Worm (Caenorhabditis elegans) whole organism, young adult: Measurements from ENCODE around the gene ced-7.

Experiments used
- B0261.1 ChIP-seq: sonication (generic microtip); optimal IDR thresholded peaks from 2 replicates; lab custom pipeline; 2016; ENCODE audit warnings: mild to moderate bottlenecking, missing genetic modification characterization, moderate library complexity, missing compliant biosample characterization
- B0336.3 ChIP-seq: fragments of 200-800 bp; sonication (Bioruptor generic); IDR thresholded peaks from 2 replicates; pipeline ENCODE4 v1.3.6; 2022; ENCODE audit warnings: missing genetic modification characterization, missing compliant biosample characterization
- C06A6.2 ChIP-seq: fragments of 200-800 bp; sonication (Bioruptor generic); conservative IDR thresholded peaks from 2 replicates; pipeline ENCODE4 v1.3.6; 2022; ENCODE audit warnings: missing genetic modification characterization, missing compliant biosample characterization
- F23B12.7 ChIP-seq: sonication (generic microtip); optimal IDR thresholded peaks from 2 replicates; lab custom pipeline; 2017; ENCODE audit warnings: missing genetic modification characterization, mild to moderate bottlenecking, missing compliant biosample characterization, antibody characterized with exemption, moderate library complexity; ENCODE audit not compliant: insufficient read depth
- F33H1.4 ChIP-seq: fragments of 200-800 bp; sonication (Bioruptor generic); IDR thresholded peaks from 2 replicates; pipeline ENCODE4 v1.3.6; 2022; ENCODE audit warnings: missing genetic modification reagents, missing genetic modification characterization, missing compliant biosample characterization
- F49E8.2 ChIP-seq: sonication (generic microtip); optimal IDR thresholded peaks from 3 replicates; lab custom pipeline; 2017; ENCODE audit warnings: missing genetic modification characterization, mild to moderate bottlenecking, missing compliant biosample characterization, antibody characterized with exemption, moderate library complexity; ENCODE audit not compliant: insufficient read depth
- F57C9.4 ChIP-seq: sonication (generic microtip); optimal IDR thresholded peaks from 2 replicates; lab custom pipeline; 2017; ENCODE audit warnings: mild to moderate bottlenecking, missing genetic modification characterization, missing compliant biosample characterization
- K11D2.4 ChIP-seq: fragments of 200-800 bp; sonication (Bioruptor generic); IDR thresholded peaks from 2 replicates; pipeline ENCODE4 v1.3.6; 2022; ENCODE audit warnings: missing genetic modification reagents, missing genetic modification characterization, missing compliant biosample characterization
- Y67H2A.10 ChIP-seq: fragments of 200-800 bp; sonication (Bioruptor generic); conservative IDR thresholded peaks from 2 replicates; pipeline ENCODE4 v1.3.6; 2022; ENCODE audit warnings: missing genetic modification reagents, missing genetic modification characterization, missing compliant biosample characterization
- Y79H2A.3 ChIP-seq: fragments of 200-800 bp; sonication (Bioruptor generic); conservative IDR thresholded peaks from 2 replicates; pipeline ENCODE4 v1.3.6; 2022; ENCODE audit warnings: missing genetic modification reagents, missing genetic modification characterization, missing compliant biosample characterization
- ZK185.1 ChIP-seq: sonication (generic microtip); optimal IDR thresholded peaks from 2 replicates; lab custom pipeline; 2016; ENCODE audit warnings: mild to moderate bottlenecking, missing genetic modification characterization, missing compliant biosample characterization; ENCODE audit not compliant: poor library complexity, severe bottlenecking
- akir-1 ChIP-seq: fragments of 200-800 bp; sonication (Bioruptor generic); optimal IDR thresholded peaks from 2 replicates; lab custom pipeline; 2018; ENCODE audit warnings: mild to moderate bottlenecking, missing genetic modification characterization, moderate library complexity, missing compliant biosample characterization
- ama-1 ChIP-seq, 3 experiments: fragments of 150-350 bp in 1 of 3; sonication (generic microtip) in 2 of 3; optimal IDR thresholded peaks; 2 replicates each; lab custom pipeline; 2014 to 2018; ENCODE audit warnings: missing biosample characterization in 2 of 3, missing genetic modification characterization in 2 of 3, missing genetic modification reagents in 2 of 3
- attf-5 ChIP-seq: fragments of 200-800 bp; sonication (Bioruptor generic); optimal IDR thresholded peaks from 2 replicates; lab custom pipeline; 2018; ENCODE audit warnings: mild to moderate bottlenecking, missing genetic modification characterization, missing compliant biosample characterization
- attf-6 ChIP-seq: fragments of 200-800 bp; sonication (Bioruptor generic); IDR thresholded peaks from 2 replicates; pipeline ENCODE4 v1.3.6; 2022; ENCODE audit warnings: missing genetic modification reagents, missing genetic modification characterization, missing compliant biosample characterization
- cebp-1 ChIP-seq, 2 experiments: fragments of 200-800 bp in 1 of 2; sonication (Bioruptor generic) in 1 of 2; sonication (generic microtip) in 1 of 2; IDR thresholded peaks in 1 of 2; optimal IDR thresholded peaks in 1 of 2; 2 replicates each; pipeline versions ENCODE4 v1.3.6 to Lab custom; 2017 to 2022; ENCODE audit warnings: missing compliant biosample characterization in 2 of 2, missing genetic modification characterization in 2 of 2, mild to moderate bottlenecking in 1 of 2, missing genetic modification reagents in 1 of 2, moderate library complexity in 1 of 2
- ceh-58 ChIP-seq: fragments of 200-800 bp; sonication (Bioruptor generic); IDR thresholded peaks from 2 replicates; pipeline ENCODE4 v1.3.6; 2022; ENCODE audit warnings: missing genetic modification characterization, missing compliant biosample characterization
- ceh-91 ChIP-seq: fragments of 200-800 bp; sonication (Bioruptor generic); IDR thresholded peaks from 2 replicates; pipeline ENCODE4 v1.3.6; 2022; ENCODE audit warnings: missing genetic modification reagents, missing genetic modification characterization, missing compliant biosample characterization
- dox-1 ChIP-seq: fragments of 200-800 bp; sonication (Bioruptor generic); IDR thresholded peaks from 2 replicates; pipeline ENCODE4 v1.3.6; 2022; ENCODE audit warnings: missing genetic modification reagents, missing genetic modification characterization, missing compliant biosample characterization
- dpl-1 ChIP-seq: fragments of 150-350 bp; optimal IDR thresholded peaks from 2 replicates; lab custom pipeline; 2014; ENCODE audit warnings: missing biosample characterization, missing genetic modification reagents, missing genetic modification characterization
- efl-1 ChIP-seq: fragments of 150-350 bp; optimal IDR thresholded peaks from 2 replicates; lab custom pipeline; 2014; ENCODE audit warnings: missing biosample characterization, missing genetic modification reagents, missing genetic modification characterization
- egl-18 ChIP-seq: fragments of 200-800 bp; sonication (Bioruptor generic); IDR thresholded peaks from 2 replicates; pipeline ENCODE4 v1.3.6; 2022; ENCODE audit warnings: missing genetic modification reagents, missing genetic modification characterization, missing compliant biosample characterization
- egl-44 ChIP-seq: fragments of 200-800 bp; sonication (Bioruptor generic); IDR thresholded peaks from 2 replicates; pipeline ENCODE4 v1.3.6; 2022; ENCODE audit warnings: missing genetic modification reagents, missing genetic modification characterization, missing compliant biosample characterization
- ets-4 ChIP-seq: fragments of 200-800 bp; sonication (Bioruptor generic); optimal IDR thresholded peaks from 2 replicates; lab custom pipeline; 2018; ENCODE audit warnings: mild to moderate bottlenecking, missing genetic modification characterization, missing compliant biosample characterization
- fkh-3 ChIP-seq: sonication (generic microtip); optimal IDR thresholded peaks from 2 replicates; lab custom pipeline; 2016; ENCODE audit warnings: mild to moderate bottlenecking, missing genetic modification characterization, missing compliant biosample characterization
- lin-26 ChIP-seq: fragments of 200-800 bp; sonication (Bioruptor generic); IDR thresholded peaks from 2 replicates; pipeline ENCODE4 v1.3.6; 2022; ENCODE audit warnings: missing genetic modification reagents, missing genetic modification characterization, missing compliant biosample characterization
- lin-54 ChIP-seq: fragments of 200-800 bp; sonication (Bioruptor generic); optimal IDR thresholded peaks from 2 replicates; lab custom pipeline; 2018; ENCODE audit warnings: mild to moderate bottlenecking, missing genetic modification characterization, missing compliant biosample characterization
- lsl-1 ChIP-seq: fragments of 200-800 bp; sonication (Bioruptor generic); optimal IDR thresholded peaks from 2 replicates; lab custom pipeline; 2018; ENCODE audit warnings: mild to moderate bottlenecking, missing genetic modification characterization, moderate library complexity, missing compliant biosample characterization
- mcd-1 ChIP-seq: fragments of 200-800 bp; sonication (Bioruptor generic); IDR thresholded peaks from 2 replicates; pipeline ENCODE4 v1.3.6; 2022; ENCODE audit warnings: missing genetic modification reagents, missing genetic modification characterization, missing compliant biosample characterization
- nfya-1 ChIP-seq: sonication (generic microtip); optimal IDR thresholded peaks from 2 replicates; lab custom pipeline; 2017; ENCODE audit warnings: antibody characterized with exemption, missing compliant biosample characterization, missing genetic modification characterization, borderline replicate concordance; ENCODE audit not compliant: insufficient read depth
- nfyb-1 ChIP-seq: fragments of 200-800 bp; sonication (Bioruptor generic); IDR thresholded peaks from 2 replicates; pipeline ENCODE4 v1.3.6; 2022; ENCODE audit warnings: missing genetic modification reagents, missing genetic modification characterization, missing compliant biosample characterization
- nhr-179 ChIP-seq: sonication (generic microtip); optimal IDR thresholded peaks from 2 replicates; lab custom pipeline; 2016; ENCODE audit warnings: mild to moderate bottlenecking, missing genetic modification characterization, missing compliant biosample characterization
- nhr-80 ChIP-seq: sonication (generic microtip); optimal IDR thresholded peaks from 2 replicates; lab custom pipeline; 2016; ENCODE audit warnings: missing genetic modification characterization, missing compliant biosample characterization
- nhr-90 ChIP-seq: sonication (generic microtip); optimal IDR thresholded peaks from 2 replicates; lab custom pipeline; 2016; ENCODE audit warnings: missing genotype, mild to moderate bottlenecking, missing genetic modification characterization, missing compliant biosample characterization
- pbrm-1 ChIP-seq: fragments of 200-800 bp; sonication (Bioruptor generic); IDR thresholded peaks from 2 replicates; pipeline ENCODE4 v1.3.6; 2022; ENCODE audit warnings: missing genetic modification reagents, missing genetic modification characterization, missing compliant biosample characterization
- repo-1 ChIP-seq: sonication (generic microtip); optimal IDR thresholded peaks from 2 replicates; lab custom pipeline; 2017; ENCODE audit warnings: mild to moderate bottlenecking, missing genetic modification characterization, missing compliant biosample characterization
- rpc-1 ChIP-seq, 2 experiments: fragments of 150-350 bp in 1 of 2; sonication (generic microtip) in 1 of 2; optimal IDR thresholded peaks; 2 replicates each; lab custom pipeline; 2014 to 2018; ENCODE audit warnings: missing biosample characterization in 1 of 2, missing genetic modification characterization in 1 of 2, missing genetic modification reagents in 1 of 2, missing genotype in 1 of 2
- sdz-38 ChIP-seq: sonication (generic microtip); optimal IDR thresholded peaks from 2 replicates; lab custom pipeline; 2016; ENCODE audit warnings: missing genotype, missing genetic modification characterization, missing compliant biosample characterization
- snpc-3.4 ChIP-seq: sonication (generic microtip); optimal IDR thresholded peaks from 2 replicates; lab custom pipeline; 2017; ENCODE audit warnings: missing genetic modification characterization, mild to moderate bottlenecking, missing compliant biosample characterization, antibody characterized with exemption, moderate library complexity, missing genotype, missing genetic modification reagents
- snpc-4 ChIP-seq, 5 experiments: fragments of 150-350 bp in 1 of 5; sonication (generic microtip) in 4 of 5; optimal IDR thresholded peaks; 2 replicates each; lab custom pipeline; 2014 to 2018; ENCODE audit warnings: missing genetic modification characterization in 5 of 5, missing biosample characterization in 3 of 5, antibody characterized with exemption in 2 of 5, mild to moderate bottlenecking in 2 of 5, missing compliant biosample characterization in 2 of 5, missing genotype in 2 of 5, moderate library complexity in 2 of 5, missing genetic modification reagents in 1 of 5
- somi-1 ChIP-seq: fragments of 200-800 bp; sonication (Bioruptor generic); optimal IDR thresholded peaks from 2 replicates; lab custom pipeline; 2018; ENCODE audit warnings: mild to moderate bottlenecking, missing genetic modification characterization, missing compliant biosample characterization
- tbp1 ChIP-seq: fragments of 200-800 bp; sonication (Bioruptor generic); optimal IDR thresholded peaks from 2 replicates; lab custom pipeline; 2018; ENCODE audit warnings: mild to moderate bottlenecking, missing genetic modification characterization, missing compliant biosample characterization
- zfh-2 ChIP-seq: fragments of 200-800 bp; sonication (Bioruptor generic); conservative IDR thresholded peaks from 2 replicates; pipeline ENCODE4 v1.3.6; 2022; ENCODE audit warnings: missing genetic modification reagents, missing genetic modification characterization, missing compliant biosample characterization
- zim-3 ChIP-seq: sonication (generic microtip); optimal IDR thresholded peaks from 2 replicates; lab custom pipeline; 2017; ENCODE audit warnings: mild to moderate bottlenecking, missing genetic modification characterization, moderate library complexity, missing compliant biosample characterization
- ztf-28 ChIP-seq: fragments of 200-800 bp; sonication (Bioruptor generic); IDR thresholded peaks from 2 replicates; pipeline ENCODE4 v1.3.6; 2022; ENCODE audit warnings: missing genetic modification reagents, missing genetic modification characterization, missing compliant biosample characterization

Gene ced-7

DNA sequence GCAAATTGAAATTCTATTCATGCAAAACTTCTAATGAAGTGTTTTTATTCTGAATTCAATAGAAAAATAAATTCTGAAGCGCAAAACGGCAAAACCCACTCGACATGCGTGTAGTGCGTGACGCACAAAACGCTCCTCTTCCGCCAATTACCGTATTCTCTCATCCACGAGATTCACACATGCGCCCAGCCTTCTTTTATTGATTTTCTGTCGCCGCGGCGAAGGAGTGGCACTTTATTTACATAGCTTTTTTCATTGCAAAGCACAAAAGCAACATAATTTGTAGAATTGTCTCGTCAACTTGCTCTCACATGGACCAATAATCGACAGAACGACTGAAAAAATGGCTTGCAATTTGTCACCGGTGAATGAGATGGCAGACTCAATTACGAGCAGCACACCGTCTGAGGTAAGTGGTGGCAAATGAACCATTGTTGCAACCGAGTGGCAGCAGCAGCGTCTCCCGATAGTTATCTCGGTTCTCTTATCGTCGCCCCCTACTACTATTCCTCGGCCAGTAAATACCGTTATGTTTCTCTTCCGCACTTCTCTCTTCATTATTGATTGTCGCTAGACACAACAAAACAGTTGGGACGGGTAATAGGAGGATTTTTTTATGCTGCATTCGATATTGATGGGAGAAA lies 33.8 kb downstream of the ced-7 start, which contains the start of gene unc-16 (continued):
- TF ChIP-seq lsl-1 (GFP tag; lab: Kevin White, UChicago) (peak; percentile 76), ama-1 (optimal IDR thresholded peaks at IDR 0.05; lab: Kevin White, UChicago) (peak; percentile 25), ama-1 (GFP tag; optimal IDR thresholded peaks at IDR 0.05; lab: Kevin White, UChicago) (no peak), Y79H2A.3 (GFP tag; lab: Robert Waterston, UW) (no peak), snpc-3.4 (tag; lab: Kevin White, UChicago) (no peak), dox-1 (GFP tag; lab: Robert Waterston, UW) (peak; percentile 80), lin-26 (peak; percentile 26; the same call in 1 of the 2 replicates), ZK185.1 (peak; percentile 65), ceh-91 (GFP tag; lab: Robert Waterston, UW) (no peak), egl-44 (GFP tag; lab: Robert Waterston, UW) (no peak), C06A6.2 (GFP tag; lab: Robert Waterston, UW) (0 out of 2 replicates have a peak, but pooled peaks have one; percentile 31), zim-3 (tag; lab: Kevin White, UChicago) (no peak), F23B12.7 (tag; lab: Kevin White, UChicago) (no peak), Y67H2A.10 (GFP tag; lab: Robert Waterston, UW) (peak; percentile 64; the same call in 1 of the 2 replicates), fkh-3 (tag; lab: Kevin White, UChicago) (no peak), akir-1 (no peak), ztf-28 (GFP tag; lab: Robert Waterston, UW) (no peak), ceh-58 (no peak), egl-18 (GFP tag; lab: Robert Waterston, UW) (no peak), sdz-38 (no peak), nfyb-1 (GFP tag; lab: Robert Waterston, UW) (peak; percentile 85; the same call in 1 of the 2 replicates), lin-54 (GFP tag; lab: Kevin White, UChicago) (peak; percentile 72), nfya-1 (tag; lab: Kevin White, UChicago) (no peak), F33H1.4 (peak; percentile 50; the same call in 1 of the 2 replicates), mcd-1 (GFP tag; lab: Robert Waterston, UW) (peak; percentile 89), tbp1 (GFP tag; lab: Kevin White, UChicago) (peak; percentile 42), cebp-1 (GFP tag; IDR thresholded peaks at IDR 0.05; lab: Robert Waterston, UW) (0 out of 2 replicates have a peak, but pooled peaks have one; percentile 12), cebp-1 (tag; optimal IDR thresholded peaks at IDR 0.05; lab: Kevin White, UChicago) (peak; percentile 82), B0336.3 (peak; percentile 59), pbrm-1 (peak; percentile 72), F49E8.2 (tag; lab: Kevin White, UChicago) (no peak), nhr-90 (tag; lab: Kevin White, UChicago) (no peak), F57C9.4 (no peak), B0261.1 (tag; lab: Kevin White, UChicago) (no peak), efl-1 (GFP tag; lab: Kevin White, UChicago) (peak; percentile 19), snpc-4 (GFP tag; optimal IDR thresholded peaks at IDR 0.05; lab: Kevin White, UChicago) (no peak), snpc-4 (tag; optimal IDR thresholded peaks at IDR 0.05; lab: Kevin White, UChicago) (peak in 3 of 4 experiments; percentile 32 to 55 (median 52)), attf-6 (GFP tag; lab: Robert Waterston, UW) (no peak), repo-1 (tag; lab: Kevin White, UChicago) (peak; percentile 46), nhr-179 (tag; lab: Kevin White, UChicago) (no peak), nhr-80 (tag; lab: Kevin White, UChicago) (peak; percentile 70), dpl-1 (peak; percentile 34), zfh-2 (GFP tag; lab: Robert Waterston, UW) (peak; percentile 63; the same call in 1 of the 2 replicates), rpc-1 (optimal IDR thresholded peaks at IDR 0.05; lab: Kevin White, UChicago) (peak; percentile 13), rpc-1 (tag; optimal IDR thresholded peaks at IDR 0.05; lab: Kevin White, UChicago) (no peak), K11D2.4 (GFP tag; lab: Robert Waterston, UW) (peak; percentile 87), ets-4 (GFP tag; lab: Kevin White, UChicago) (no peak), somi-1 (GFP tag; lab: Kevin White, UChicago) (no peak), attf-5 (peak; percentile 89)
